Worm (Caenorhabditis elegans) whole organism, young adult: ENCODE measurements around the gene sco-1.

Experiments used
- F23B12.7 ChIP-seq: sonication (generic microtip); optimal IDR thresholded peaks from 2 replicates; lab custom pipeline; 2017; ENCODE audit warnings: missing genetic modification characterization, mild to moderate bottlenecking, missing compliant biosample characterization, antibody characterized with exemption, moderate library complexity; ENCODE audit not compliant: insufficient read depth
- F49E8.2 ChIP-seq: sonication (generic microtip); optimal IDR thresholded peaks from 3 replicates; lab custom pipeline; 2017; ENCODE audit warnings: missing genetic modification characterization, mild to moderate bottlenecking, missing compliant biosample characterization, antibody characterized with exemption, moderate library complexity; ENCODE audit not compliant: insufficient read depth
- F55B11.4 ChIP-seq: sonication (generic microtip); optimal IDR thresholded peaks from 2 replicates; lab custom pipeline; 2016; ENCODE audit warnings: missing compliant biosample characterization, missing genetic modification characterization, borderline replicate concordance; ENCODE audit not compliant: insufficient read depth
- aptf-3 ChIP-seq: fragments of 200-800 bp; sonication (Bioruptor generic); IDR thresholded peaks from 2 replicates; pipeline ENCODE4 v1.3.6; 2022; ENCODE audit warnings: missing genetic modification characterization, missing compliant biosample characterization
- ceh-27 ChIP-seq: fragments of 200-800 bp; sonication (Bioruptor generic); optimal IDR thresholded peaks from 2 replicates; lab custom pipeline; 2018; ENCODE audit warnings: mild to moderate bottlenecking, missing genetic modification characterization, moderate library complexity, missing compliant biosample characterization
- egrh-3 ChIP-seq: fragments of 200-800 bp; sonication (Bioruptor generic); IDR thresholded peaks from 2 replicates; pipeline ENCODE4 v1.3.6; 2022; ENCODE audit warnings: missing genetic modification reagents, missing genetic modification characterization, missing compliant biosample characterization
- ets-4 ChIP-seq: fragments of 200-800 bp; sonication (Bioruptor generic); optimal IDR thresholded peaks from 2 replicates; lab custom pipeline; 2018; ENCODE audit warnings: mild to moderate bottlenecking, missing genetic modification characterization, missing compliant biosample characterization
- lin-54 ChIP-seq: fragments of 200-800 bp; sonication (Bioruptor generic); optimal IDR thresholded peaks from 2 replicates; lab custom pipeline; 2018; ENCODE audit warnings: mild to moderate bottlenecking, missing genetic modification characterization, missing compliant biosample characterization
- madf-8 ChIP-seq: fragments of 200-800 bp; sonication (Bioruptor generic); conservative IDR thresholded peaks from 2 replicates; pipeline ENCODE4 v1.3.6; 2022; ENCODE audit warnings: missing genetic modification reagents, missing genetic modification characterization, missing compliant biosample characterization
- nhr-90 ChIP-seq: sonication (generic microtip); optimal IDR thresholded peaks from 2 replicates; lab custom pipeline; 2016; ENCODE audit warnings: missing genotype, mild to moderate bottlenecking, missing genetic modification characterization, missing compliant biosample characterization
- somi-1 ChIP-seq: fragments of 200-800 bp; sonication (Bioruptor generic); optimal IDR thresholded peaks from 2 replicates; lab custom pipeline; 2018; ENCODE audit warnings: mild to moderate bottlenecking, missing genetic modification characterization, missing compliant biosample characterization

ce11 chrII:4288572-4288971 is 10.9 kb upstream of the sco-1 start:
- TF ChIP-seq ets-4 (GFP tag; lab: Kevin White, UChicago): no peak
- TF ChIP-seq somi-1 (GFP tag; lab: Kevin White, UChicago): no peak
- no peak for TF ChIP-seq nhr-90
- TF ChIP-seq F55B11.4 (tag; lab: Kevin White, UChicago): no peak
- TF ChIP-seq F23B12.7: no peak
- TF ChIP-seq lin-54 (GFP tag; lab: Kevin White, UChicago): no peak
- TF ChIP-seq ceh-27 (GFP tag; lab: Kevin White, UChicago): no peak
- TF ChIP-seq aptf-3 (GFP tag; lab: Robert Waterston, UW): no peak
- no peak for TF ChIP-seq egrh-3 (GFP tag; lab: Robert Waterston, UW)
- no peak for TF ChIP-seq madf-8 (GFP tag; lab: Robert Waterston, UW)
- no peak for TF ChIP-seq F49E8.2 (tag; lab: Kevin White, UChicago)
